Fruit fly (Drosophila melanogaster) whole organism, embryonic: ENCODE data around the gene Charon.

Experiments
- BEAF-32 ChIP-seq: fragments of 200-800 bp; sonication (Bioruptor generic); optimal IDR thresholded peaks from 3 replicates; lab custom pipeline; 2017; ENCODE audit warnings: missing biosample characterization, missing genetic modification characterization, mild to moderate bottlenecking, moderate library complexity, missing genetic modification reagents
- CG10147 ChIP-seq: fragments of 200-800 bp; sonication (Bioruptor generic); optimal IDR thresholded peaks from 2 replicates; lab custom pipeline; 2019; ENCODE audit warnings: missing biosample characterization, mild to moderate bottlenecking, missing genetic modification characterization, moderate library complexity
- CG10366 ChIP-seq: fragments of 200-800 bp; sonication (Bioruptor generic); IDR thresholded peaks from 2 replicates; pipeline ENCODE4 v1.3.6; 2022; ENCODE audit warnings: missing biosample characterization, missing genetic modification characterization
- CG12659 ChIP-seq: fragments of 200-800 bp; sonication (Bioruptor generic); optimal IDR thresholded peaks from 3 replicates; lab custom pipeline; 2017; ENCODE audit warnings: mild to moderate bottlenecking, missing biosample characterization, missing genetic modification reagents, missing genetic modification characterization
- CG12769 ChIP-seq: fragments of 200-800 bp; sonication (Bioruptor generic); optimal IDR thresholded peaks from 2 replicates; lab custom pipeline; 2019; ENCODE audit warnings: missing biosample characterization, mild to moderate bottlenecking, missing genetic modification characterization, moderate library complexity
- CG15269 ChIP-seq: fragments of 200-800 bp; sonication (Bioruptor generic); optimal IDR thresholded peaks from 2 replicates; lab custom pipeline; 2018; ENCODE audit warnings: missing biosample characterization, mild to moderate bottlenecking, missing genetic modification characterization, moderate library complexity
- CG1603 ChIP-seq: fragments of 200-800 bp; sonication (Bioruptor generic); optimal IDR thresholded peaks from 2 replicates; lab custom pipeline; 2019; ENCODE audit warnings: missing biosample characterization, mild to moderate bottlenecking, missing genetic modification characterization, moderate library complexity
- CG16815 ChIP-seq: fragments of 200-800 bp; sonication (Bioruptor generic); optimal IDR thresholded peaks from 3 replicates; lab custom pipeline; 2017; ENCODE audit warnings: missing biosample characterization, mild to moderate bottlenecking, missing genetic modification characterization
- CG17385 ChIP-seq: fragments of 200-800 bp; sonication (Bioruptor generic); optimal IDR thresholded peaks from 3 replicates; lab custom pipeline; 2018; ENCODE audit warnings: missing biosample characterization, mild to moderate bottlenecking, missing genetic modification characterization
- CG2120 ChIP-seq: fragments of 200-800 bp; sonication (Bioruptor generic); optimal IDR thresholded peaks from 3 replicates; lab custom pipeline; 2016; ENCODE audit warnings: missing biosample characterization, missing genetic modification characterization
- CG30403 ChIP-seq: fragments of 200-800 bp; sonication (Bioruptor generic); optimal IDR thresholded peaks from 3 replicates; lab custom pipeline; 2016; ENCODE audit warnings: missing biosample characterization, missing genetic modification characterization
- CG32532 ChIP-seq: fragments of 200-800 bp; sonication (Bioruptor generic); IDR thresholded peaks from 2 replicates; pipeline ENCODE4 v1.3.6; 2022; ENCODE audit warnings: missing biosample characterization, missing genetic modification characterization
- CG32767 ChIP-seq: fragments of 200-800 bp; sonication (Bioruptor generic); IDR thresholded peaks from 2 replicates; pipeline ENCODE4 v1.3.6; 2022; ENCODE audit warnings: missing biosample characterization, missing genetic modification characterization
- CG42726 ChIP-seq: fragments of 200-800 bp; sonication (Bioruptor generic); IDR thresholded peaks from 2 replicates; pipeline ENCODE4 v1.3.6; 2022; ENCODE audit warnings: missing biosample characterization, missing genetic modification characterization; ENCODE audit not compliant: partially characterized antibody
- CG4730 ChIP-seq: fragments of 200-800 bp; sonication (Bioruptor generic); IDR thresholded peaks from 2 replicates; pipeline ENCODE4 v1.3.6; 2022; ENCODE audit warnings: missing biosample characterization, missing genetic modification characterization
- CG7839 ChIP-seq: fragments of 200-800 bp; sonication (Bioruptor generic); optimal IDR thresholded peaks from 3 replicates; lab custom pipeline; 2018; ENCODE audit warnings: missing biosample characterization, mild to moderate bottlenecking, missing genetic modification characterization, moderate library complexity
- CG9817 ChIP-seq: fragments of 200-800 bp; sonication (Bioruptor generic); optimal IDR thresholded peaks from 2 replicates; lab custom pipeline; 2018; ENCODE audit warnings: missing biosample characterization, mild to moderate bottlenecking, missing genetic modification characterization, moderate library complexity
- CoRest ChIP-seq: fragments of 200-800 bp; sonication (Bioruptor generic); optimal IDR thresholded peaks from 3 replicates; lab custom pipeline; 2018; ENCODE audit warnings: missing biosample characterization, mild to moderate bottlenecking, missing genetic modification characterization, moderate library complexity
- CrebB ChIP-seq: fragments of 200-800 bp; sonication (Bioruptor generic); optimal IDR thresholded peaks from 3 replicates; lab custom pipeline; 2018; ENCODE audit warnings: missing biosample characterization, mild to moderate bottlenecking, missing genetic modification characterization
- Dek ChIP-seq: fragments of 200-800 bp; sonication (Bioruptor generic); optimal IDR thresholded peaks from 3 replicates; lab custom pipeline; 2019; ENCODE audit warnings: missing biosample characterization, mild to moderate bottlenecking, missing genetic modification characterization, moderate library complexity
- Dip3 ChIP-seq: fragments of 200-800 bp; sonication (Bioruptor generic); optimal IDR thresholded peaks from 3 replicates; lab custom pipeline; 2016; ENCODE audit warnings: missing biosample characterization, missing genetic modification characterization
- E2f2 ChIP-seq: fragments of 200-800 bp; sonication (Bioruptor generic); IDR thresholded peaks from 2 replicates; pipeline ENCODE4 v1.3.6; 2022; ENCODE audit warnings: missing biosample characterization, missing genetic modification characterization
- Eip74EF ChIP-seq, 2 experiments: fragments of 200-800 bp in 1 of 2; fragments of >200 bp in 1 of 2; sonication (Bioruptor generic) in 1 of 2; optimal IDR thresholded peaks; 2 replicates each; lab custom pipeline; 2017 to 2019; ENCODE audit warnings: missing biosample characterization in 2 of 2, missing genetic modification characterization in 2 of 2, mild to moderate bottlenecking in 1 of 2, moderate library complexity in 1 of 2
- Gug ChIP-seq: fragments of 200-800 bp; sonication (Bioruptor generic); IDR thresholded peaks from 4 replicates; pipeline ENCODE4 v1.3.6; 2022; ENCODE audit warnings: missing biosample characterization, missing genetic modification characterization
- HLH3B ChIP-seq: fragments of 200-800 bp; sonication (Bioruptor generic); IDR thresholded peaks from 2 replicates; pipeline ENCODE4 v1.3.6; 2022; ENCODE audit warnings: missing biosample characterization, missing genetic modification characterization
- Hr3 ChIP-seq: fragments of 200-800 bp; sonication (Bioruptor generic); optimal IDR thresholded peaks from 3 replicates; lab custom pipeline; 2016; ENCODE audit warnings: missing biosample characterization, missing genetic modification characterization
- NFAT ChIP-seq: fragments of 200-800 bp; sonication (Bioruptor generic); IDR thresholded peaks from 2 replicates; pipeline ENCODE4 v1.3.6; 2022; ENCODE audit warnings: missing biosample characterization, missing genetic modification characterization
- Oaz ChIP-seq: fragments of 200-800 bp; sonication (Bioruptor generic); IDR thresholded peaks from 2 replicates; pipeline ENCODE4 v1.3.6; 2022; ENCODE audit warnings: missing biosample characterization, missing genetic modification characterization
- Optix ChIP-seq: fragments of 200-800 bp; sonication (Bioruptor generic); IDR thresholded peaks from 3 replicates; pipeline ENCODE4 v1.3.6; 2022; ENCODE audit warnings: missing biosample characterization, missing genetic modification characterization
- Ptx1 ChIP-seq: fragments of 200-800 bp; sonication (Bioruptor generic); IDR thresholded peaks from 2 replicates; pipeline ENCODE4 v1.3.6; 2022; ENCODE audit warnings: missing biosample characterization, missing genetic modification characterization
- Scr ChIP-seq: fragments of 200-800 bp; sonication (Bioruptor generic); IDR thresholded peaks from 2 replicates; pipeline ENCODE4 v1.3.6; 2022; ENCODE audit warnings: missing biosample characterization, missing genetic modification characterization; ENCODE audit not compliant: partially characterized antibody
- Sox102F ChIP-seq: fragments of 200-800 bp; sonication (Bioruptor generic); optimal IDR thresholded peaks from 2 replicates; lab custom pipeline; 2018; ENCODE audit warnings: missing biosample characterization, mild to moderate bottlenecking, missing genetic modification characterization, moderate library complexity
- Xbp1 ChIP-seq: fragments of 200-800 bp; sonication (Bioruptor generic); optimal IDR thresholded peaks from 3 replicates; lab custom pipeline; 2016; ENCODE audit warnings: missing biosample characterization, mild to moderate bottlenecking, missing genetic modification characterization
- cg ChIP-seq: fragments of 200-800 bp; sonication (Bioruptor generic); optimal IDR thresholded peaks from 3 replicates; lab custom pipeline; 2019; ENCODE audit warnings: missing biosample characterization, mild to moderate bottlenecking, missing genetic modification characterization, moderate library complexity
- ci ChIP-seq: fragments of 200-800 bp; sonication (Bioruptor generic); IDR thresholded peaks from 3 replicates; pipeline ENCODE4 v1.3.6; 2022; ENCODE audit warnings: missing biosample characterization, missing genetic modification characterization
- eve ChIP-seq, 2 experiments: fragments of >200 bp; optimal IDR thresholded peaks; 2 replicates each; lab custom pipeline; 2017; ENCODE audit warnings: missing biosample characterization in 2 of 2, missing genetic modification characterization in 2 of 2
- exex ChIP-seq: fragments of 200-800 bp; sonication (Bioruptor generic); optimal IDR thresholded peaks from 4 replicates; lab custom pipeline; 2018; ENCODE audit warnings: missing biosample characterization, mild to moderate bottlenecking, missing genetic modification characterization, moderate library complexity
- gsb-n ChIP-seq: fragments of 200-800 bp; sonication (Bioruptor generic); optimal IDR thresholded peaks from 3 replicates; lab custom pipeline; 2018; ENCODE audit warnings: missing biosample characterization, mild to moderate bottlenecking, missing genetic modification characterization
- otp ChIP-seq: fragments of 200-800 bp; sonication (Bioruptor generic); IDR thresholded peaks from 3 replicates; pipeline ENCODE4, ENCODE4 v1.3.6; 2022; ENCODE audit warnings: missing biosample characterization, missing genetic modification characterization
- ranshi ChIP-seq: fragments of 200-800 bp; sonication (Bioruptor generic); IDR thresholded peaks from 2 replicates; pipeline ENCODE4 v1.3.6; 2022; ENCODE audit warnings: missing biosample characterization, missing genetic modification characterization
- row ChIP-seq: fragments of 200-800 bp; sonication (Bioruptor generic); IDR thresholded peaks from 3 replicates; pipeline ENCODE4 v1.3.6; 2022; ENCODE audit warnings: missing biosample characterization, missing genetic modification characterization
- sd ChIP-seq: fragments of 200-800 bp; sonication (Bioruptor generic); optimal IDR thresholded peaks from 3 replicates; lab custom pipeline; 2018; ENCODE audit warnings: missing biosample characterization, mild to moderate bottlenecking, missing genetic modification characterization, moderate library complexity
- sens-2 ChIP-seq: fragments of 200-800 bp; sonication (Bioruptor generic); IDR thresholded peaks from 2 replicates; pipeline ENCODE4 v1.3.6; 2022; ENCODE audit warnings: missing biosample characterization, missing genetic modification characterization
- sima ChIP-seq: fragments of 200-800 bp; sonication (Bioruptor generic); optimal IDR thresholded peaks from 2 replicates; lab custom pipeline; 2016; ENCODE audit warnings: missing biosample characterization, missing genetic modification characterization
- slbo ChIP-seq: fragments of 200-800 bp; sonication (Bioruptor generic); IDR thresholded peaks from 2 replicates; pipeline ENCODE4 v1.3.6; 2022; ENCODE audit warnings: missing biosample characterization, missing genetic modification characterization
- sug ChIP-seq: fragments of 200-800 bp; optimal IDR thresholded peaks from 2 replicates; lab custom pipeline; 2019; ENCODE audit warnings: missing biosample characterization, mild to moderate bottlenecking, missing genetic modification characterization, moderate library complexity
- tgo ChIP-seq: fragments of 200-800 bp; sonication (Bioruptor generic); IDR thresholded peaks from 3 replicates; pipeline ENCODE4 v1.3.6; 2022; ENCODE audit warnings: missing biosample characterization, missing genetic modification characterization
- tio ChIP-seq: fragments of 200-800 bp; sonication (Bioruptor generic); optimal IDR thresholded peaks from 2 replicates; lab custom pipeline; 2017; ENCODE audit warnings: missing biosample characterization, missing genetic modification characterization, inconsistent platforms
- unc-4 ChIP-seq: fragments of 200-800 bp; sonication (Bioruptor generic); IDR thresholded peaks from 2 replicates; pipeline ENCODE4 v1.3.6; 2022; ENCODE audit warnings: missing biosample characterization, missing genetic modification characterization; ENCODE audit not compliant: partially characterized antibody

The Charon gene

dm6 chr2L:1217892-1218473 lies 45.4 kb upstream of the Charon start:
- TF ChIP-seq CG12659 (GFP tag; lab: Kevin White, UChicago) (peak; percentile 6), CG7839 (tag; lab: Kevin White, UChicago) (peak; percentile 40), Optix (GFP tag; lab: Robert Waterston, UW) (0 out of 3 replicates have a peak, but pooled peaks have one; percentile 38), tio (peak; percentile 62), tgo (GFP tag; lab: Robert Waterston, UW) (peak; percentile 24; the same call in 1 of the 3 replicates), CG2120 (peak; percentile 65), HLH3B (GFP tag; lab: Robert Waterston, UW) (no peak), Dip3 (GFP tag; lab: Kevin White, UChicago) (peak; percentile 31), Dek (tag; lab: Kevin White, UChicago) (peak; percentile 5), Gug (GFP tag; lab: Robert Waterston, UW) (0 out of 4 replicates have a peak, but pooled peaks have one; percentile 1), gsb-n (tag; lab: Kevin White, UChicago) (no peak), E2f2 (GFP tag; lab: Robert Waterston, UW) (peak; percentile 35; the same call in 1 of the 2 replicates), Xbp1 (GFP tag; lab: Kevin White, UChicago) (peak; percentile 53), Eip74EF (GFP tag; optimal IDR thresholded peaks at IDR 0.05; lab: Kevin White, UChicago) (no peak), Ptx1 (0 out of 2 replicates have a peak, but pooled peaks have one; percentile 20), CG12769 (tag; lab: Kevin White, UChicago) (peak; percentile 57), CG32532 (GFP tag; lab: Robert Waterston, UW) (0 out of 2 replicates have a peak, but pooled peaks have one; percentile 15), Sox102F (GFP tag; lab: Kevin White, UChicago) (peak; percentile 83), CG17385 (peak; percentile 33), otp (0 out of 3 replicates have a peak, but pooled peaks have one; percentile 30), ci (GFP tag; lab: Robert Waterston, UW) (peak; percentile 82), slbo (GFP tag; lab: Robert Waterston, UW) (peak; percentile 73), exex (tag; lab: Kevin White, UChicago) (no peak), sens-2 (GFP tag; lab: Robert Waterston, UW) (no peak), CG10366 (GFP tag; lab: Robert Waterston, UW) (peak; percentile 7; the same call in 1 of the 2 replicates), CG1603 (tag; lab: Kevin White, UChicago) (peak; percentile 60), NFAT (GFP tag; lab: Robert Waterston, UW) (no peak), eve (GFP tag; optimal IDR thresholded peaks at IDR 0.05; lab: Kevin White, UChicago) (peak in 1 of 2 experiments; percentile 44), CG4730 (GFP tag; lab: Robert Waterston, UW) (peak; percentile 21; the same call in 1 of the 2 replicates), CrebB (tag; lab: Kevin White, UChicago) (peak; percentile 31), cg (GFP tag; lab: Kevin White, UChicago) (peak; percentile 50), sug (tag; lab: Kevin White, UChicago) (peak; percentile 59), CG15269 (tag; lab: Kevin White, UChicago) (peak; percentile 48), Oaz (GFP tag; lab: Robert Waterston, UW) (peak; percentile 34), Hr3 (GFP tag; lab: Kevin White, UChicago) (peak; percentile 3), unc-4 (GFP tag; lab: Robert Waterston, UW) (no peak), CoRest (tag; lab: Kevin White, UChicago) (peak; percentile 27), Scr (GFP tag; lab: Robert Waterston, UW) (no peak), BEAF-32 (no peak), sd (tag; lab: Kevin White, UChicago) (peak; percentile 19), ranshi (0 out of 2 replicates have a peak, but pooled peaks have one; percentile 24), CG32767 (no peak), row (GFP tag; lab: Robert Waterston, UW) (peak; percentile 82), CG30403 (GFP tag; lab: Kevin White, UChicago) (peak; percentile 10), sima (no peak), CG10147 (GFP tag; lab: Kevin White, UChicago) (no peak), CG9817 (peak; percentile 7), CG42726 (GFP tag; lab: Robert Waterston, UW) (no peak), CG16815 (GFP tag; lab: Kevin White, UChicago) (peak; percentile 20)
